Fruit fly (Drosophila melanogaster) whole organism: ENCODE data around the gene Rok.

Source experiments
- CG8478 ChIP-seq: fragments of >200 bp; optimal IDR thresholded peaks from 2 replicates; lab custom pipeline; 2018; ENCODE audit warnings: inconsistent platforms
- Dll ChIP-seq: fragments of >200 bp; optimal IDR thresholded peaks from 2 replicates; lab custom pipeline; 2017
- EcR ChIP-seq, 2 experiments: fragments of >200 bp; optimal IDR thresholded peaks; 2 replicates each; lab custom pipeline; 2017; ENCODE audit warnings: missing biosample characterization in 2 of 2, missing genetic modification characterization in 2 of 2, missing genetic modification reagents in 2 of 2
- pan ChIP-seq: fragments of >200 bp; optimal IDR thresholded peaks from 2 replicates; lab custom pipeline; 2017
- psq ChIP-seq: fragments of >200 bp; optimal IDR thresholded peaks from 2 replicates; lab custom pipeline; 2017
- usp ChIP-seq: fragments of >200 bp; optimal IDR thresholded peaks from 2 replicates; lab custom pipeline; 2017; ENCODE audit warnings: missing biosample characterization, missing genetic modification characterization, mixed read lengths

DNA sequence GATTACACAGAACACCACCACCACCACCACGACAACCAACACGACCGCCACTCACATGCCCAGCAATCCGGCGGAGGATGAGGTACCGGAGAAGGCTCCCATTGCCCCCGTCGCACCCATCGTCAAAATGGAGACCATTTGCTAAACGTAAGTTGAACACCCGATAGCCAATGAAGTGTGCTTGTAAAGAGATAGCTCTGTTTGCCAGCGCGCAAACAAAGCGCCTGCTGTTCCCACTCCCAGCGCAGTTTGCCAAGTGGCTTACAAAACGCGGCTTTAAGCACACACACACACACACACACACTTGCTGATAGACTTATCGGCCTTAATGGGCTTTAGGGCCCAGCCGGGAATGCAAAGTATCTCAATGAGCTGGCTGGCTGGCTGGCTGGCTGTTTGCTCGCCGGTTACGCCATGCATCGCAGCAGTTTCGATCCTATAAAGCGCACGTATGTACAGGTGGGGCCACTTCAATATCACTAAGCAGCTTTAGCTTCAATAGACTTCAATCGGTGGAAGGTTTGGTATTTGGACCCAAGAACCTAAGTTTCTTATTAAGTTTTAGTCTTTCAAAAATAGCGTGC, 6.2 kb upstream of the Rok start:
- TF ChIP-seq Dll (lab: Kevin White, UChicago) (no peak), pan (lab: Kevin White, UChicago) (no peak), psq (lab: Kevin White, UChicago) (no peak), EcR (GFP tag; optimal IDR thresholded peaks at IDR 0.05; lab: Kevin White, UChicago) (no peak), CG8478 (lab: Kevin White, UChicago) (no peak), usp (no peak)
